Worm (Caenorhabditis elegans): ENCODE data around the gene top-2.
A peak's percentile ranks its signal among the peaks of the same experiment; 100 is the strongest.

top-2 gene

DNA sequence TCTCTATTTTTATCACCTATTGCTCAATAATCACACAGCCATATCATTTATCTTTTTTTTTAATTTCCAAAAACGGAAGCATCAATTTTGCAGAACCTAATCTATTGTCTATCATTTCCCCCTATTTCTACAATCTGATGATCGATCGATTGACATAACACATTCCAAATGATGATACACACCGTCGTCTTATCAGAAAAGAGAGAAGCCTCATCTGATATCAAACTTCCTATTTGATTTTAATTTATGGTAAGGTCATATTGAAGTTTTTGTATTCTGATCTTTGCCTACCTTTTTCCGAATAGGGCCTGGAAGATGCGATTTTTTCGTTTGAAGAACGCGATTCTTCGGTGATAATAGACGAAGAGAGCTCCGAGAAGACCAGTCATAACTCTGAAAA is 25.4 kb upstream of the top-2 start:
- TF ChIP-seq dao-5 (tag; optimal IDR thresholded peaks at IDR 0.05), result no peak
- no peak for TF ChIP-seq him-1 (tag; optimal IDR thresholded peaks at IDR 0.05)
- TF ChIP-seq W03F9.2 (tag; optimal IDR thresholded peaks at IDR 0.05), result no peak

ce11 chrII:11852191-11852901 is 22.6 kb upstream of the top-2 start:
- TF ChIP-seq dao-5 (tag; optimal IDR thresholded peaks at IDR 0.05), result no peak
- TF ChIP-seq W03F9.2 (tag; optimal IDR thresholded peaks at IDR 0.05), result no peak
- TF ChIP-seq him-1 (tag; optimal IDR thresholded peaks at IDR 0.05), result no peak

- TF ChIP-seq W03F9.2 (tag; optimal IDR thresholded peaks at IDR 0.05), result no peak
- no peak for TF ChIP-seq dao-5 (tag; optimal IDR thresholded peaks at IDR 0.05)
- no peak for TF ChIP-seq him-1 (tag; optimal IDR thresholded peaks at IDR 0.05)
Measured at ce11 chrII:11853108-11853507, 21.8 kb upstream of the top-2 start.

DNA sequence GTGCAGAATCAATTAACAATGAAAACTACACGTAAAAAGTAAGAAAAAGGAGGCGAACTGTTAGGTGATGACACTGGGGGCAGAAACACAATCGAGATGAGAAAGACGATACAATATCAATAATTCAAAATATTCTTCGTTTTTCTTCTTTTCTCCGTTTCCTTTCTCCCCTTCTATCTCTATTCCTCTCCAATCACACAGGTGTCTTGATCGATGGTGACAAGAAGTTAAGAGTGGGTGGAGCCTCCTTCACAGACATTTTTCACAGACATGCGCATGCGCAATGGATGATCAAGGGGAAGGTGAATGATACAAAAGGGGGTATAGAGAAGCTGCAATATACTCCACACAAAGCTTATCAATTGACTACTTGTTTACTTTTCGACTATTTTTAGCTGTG is 20.2 kb upstream of the top-2 start:
- no peak for TF ChIP-seq dao-5 (tag; optimal IDR thresholded peaks at IDR 0.05)
- TF ChIP-seq W03F9.2 (tag; optimal IDR thresholded peaks at IDR 0.05), result no peak
- TF ChIP-seq him-1 (tag; optimal IDR thresholded peaks at IDR 0.05), result no peak

DNA sequence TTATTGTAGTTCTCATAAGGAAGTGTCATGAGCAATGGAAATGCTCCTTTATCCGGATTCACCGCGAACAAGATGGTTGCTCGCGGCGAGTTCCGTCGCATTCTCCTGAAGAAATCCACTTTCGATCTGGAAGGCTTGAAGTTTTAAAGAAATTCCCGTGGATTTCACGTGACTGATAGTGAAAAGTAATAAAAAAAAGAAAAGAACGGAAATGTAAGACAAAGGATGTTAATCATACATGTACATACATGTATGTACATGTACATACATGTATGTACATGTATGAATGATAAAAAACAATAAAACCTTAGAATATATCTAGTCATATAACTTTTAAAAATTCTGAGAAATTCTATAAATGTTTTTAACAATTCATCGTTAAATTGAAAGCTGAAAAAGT is 18.6 kb upstream of the top-2 start, which contains the start of gene clh-1:
Gene clh-1, minus strand, starts transcription at position 101 of the 400 bp plus-strand sequence.
- TF ChIP-seq W03F9.2 (tag; optimal IDR thresholded peaks at IDR 0.05) (no peak), dao-5 (tag; optimal IDR thresholded peaks at IDR 0.05) (no peak), him-1 (tag; optimal IDR thresholded peaks at IDR 0.05) (no peak)

ce11 chrII:11859833-11860232 is 15.1 kb upstream of the top-2 start:
- TF ChIP-seq dao-5 (tag; optimal IDR thresholded peaks at IDR 0.05) (no peak), W03F9.2 (tag; optimal IDR thresholded peaks at IDR 0.05) (no peak), him-1 (tag; optimal IDR thresholded peaks at IDR 0.05) (no peak)

DNA sequence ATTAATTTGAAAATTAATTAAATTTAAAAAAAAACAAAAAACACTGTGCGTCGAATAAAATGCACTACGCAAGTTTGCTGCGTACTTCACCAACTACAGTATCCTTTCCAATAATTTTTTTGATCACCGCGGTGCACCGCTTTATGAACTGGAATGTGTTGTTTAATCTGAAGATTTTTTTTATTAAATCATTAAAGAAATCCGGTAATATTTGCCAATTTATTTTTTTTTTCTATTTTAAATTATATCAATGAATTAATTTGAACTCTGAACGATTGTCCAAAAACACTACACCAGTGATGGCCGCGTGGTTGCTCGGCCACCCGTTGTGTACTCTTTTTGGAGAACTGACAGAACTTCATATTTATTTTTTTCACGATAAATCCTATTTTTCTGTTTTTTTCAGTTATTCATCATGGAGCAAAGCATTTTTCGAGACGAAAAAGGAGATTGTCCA is 14.3 kb upstream of the top-2 start, which contains the start of gene K12D12.5:
Gene K12D12.5, plus strand, starts transcription at position 407 of the 457 bp plus-strand sequence.
- TF ChIP-seq him-1 (tag; optimal IDR thresholded peaks at IDR 0.05) (no peak), W03F9.2 (tag; optimal IDR thresholded peaks at IDR 0.05) (peak; percentile 25)

DNA sequence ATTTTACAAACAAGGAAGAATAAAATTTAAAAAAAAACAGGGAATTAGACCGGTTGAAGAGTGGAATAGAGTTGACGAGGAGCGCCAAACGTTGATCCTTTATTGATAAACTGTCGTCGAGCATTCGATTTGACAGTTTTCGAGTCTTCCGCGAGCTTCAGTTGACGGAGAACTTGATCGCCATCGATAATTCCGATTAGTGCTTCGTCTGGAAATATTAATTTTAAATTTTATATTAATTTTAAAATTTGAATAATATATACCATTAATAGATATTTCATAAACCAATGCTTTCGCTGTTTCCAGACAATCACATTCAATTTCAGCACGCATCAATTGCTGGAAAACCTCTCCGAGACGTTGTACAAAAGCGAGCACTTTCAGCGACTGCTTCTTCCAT is 9.3 kb upstream of the top-2 start, which contains the start of gene K12D12.4:
Gene K12D12.4, minus strand, starts transcription at position 101 of the 400 bp plus-strand sequence.
- TF ChIP-seq W03F9.2 (tag; optimal IDR thresholded peaks at IDR 0.05), result no peak
- TF ChIP-seq dao-5 (tag; optimal IDR thresholded peaks at IDR 0.05), result no peak
- no peak for TF ChIP-seq him-1 (tag; optimal IDR thresholded peaks at IDR 0.05)

ce11 chrII:11868234-11868633 is 6.7 kb upstream of the top-2 start, which contains the start of gene col-84:
TSS of gene col-84 (plus strand) at chrII:11868534.
- no peak for TF ChIP-seq him-1 (tag; optimal IDR thresholded peaks at IDR 0.05)
- TF ChIP-seq W03F9.2 (tag; optimal IDR thresholded peaks at IDR 0.05), result no peak
- no peak for TF ChIP-seq dao-5 (tag; optimal IDR thresholded peaks at IDR 0.05)

ce11 chrII:11868893-11869292 is 6.1 kb upstream of the top-2 start:
- TF ChIP-seq dao-5 (tag; optimal IDR thresholded peaks at IDR 0.05) (no peak), him-1 (tag; optimal IDR thresholded peaks at IDR 0.05) (no peak), W03F9.2 (tag; optimal IDR thresholded peaks at IDR 0.05) (no peak)

DNA sequence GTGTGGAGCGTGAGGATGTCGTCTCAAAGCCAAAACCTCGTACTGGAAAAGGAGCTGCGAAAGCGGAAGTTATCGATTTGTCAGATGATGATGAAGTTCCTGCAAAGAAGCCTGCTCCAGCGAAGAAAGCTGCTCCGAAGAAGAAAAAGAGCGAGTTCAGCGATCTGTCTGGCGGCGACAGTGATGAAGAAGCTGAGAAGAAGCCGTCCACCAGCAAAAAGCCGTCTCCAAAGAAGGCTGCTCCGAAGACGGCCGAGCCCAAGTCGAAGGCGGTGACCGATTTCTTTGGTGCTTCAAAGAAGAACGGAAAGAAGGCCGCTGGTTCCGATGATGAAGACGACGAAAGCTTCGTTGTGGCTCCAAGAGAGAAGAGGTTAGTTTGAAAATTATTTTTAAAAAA is 4.8 kb downstream of the top-2 start:
- no peak for TF ChIP-seq him-1 (tag; optimal IDR thresholded peaks at IDR 0.05)
- no peak for TF ChIP-seq dao-5 (tag; optimal IDR thresholded peaks at IDR 0.05)
- TF ChIP-seq W03F9.2 (tag; optimal IDR thresholded peaks at IDR 0.05), result no peak

DNA sequence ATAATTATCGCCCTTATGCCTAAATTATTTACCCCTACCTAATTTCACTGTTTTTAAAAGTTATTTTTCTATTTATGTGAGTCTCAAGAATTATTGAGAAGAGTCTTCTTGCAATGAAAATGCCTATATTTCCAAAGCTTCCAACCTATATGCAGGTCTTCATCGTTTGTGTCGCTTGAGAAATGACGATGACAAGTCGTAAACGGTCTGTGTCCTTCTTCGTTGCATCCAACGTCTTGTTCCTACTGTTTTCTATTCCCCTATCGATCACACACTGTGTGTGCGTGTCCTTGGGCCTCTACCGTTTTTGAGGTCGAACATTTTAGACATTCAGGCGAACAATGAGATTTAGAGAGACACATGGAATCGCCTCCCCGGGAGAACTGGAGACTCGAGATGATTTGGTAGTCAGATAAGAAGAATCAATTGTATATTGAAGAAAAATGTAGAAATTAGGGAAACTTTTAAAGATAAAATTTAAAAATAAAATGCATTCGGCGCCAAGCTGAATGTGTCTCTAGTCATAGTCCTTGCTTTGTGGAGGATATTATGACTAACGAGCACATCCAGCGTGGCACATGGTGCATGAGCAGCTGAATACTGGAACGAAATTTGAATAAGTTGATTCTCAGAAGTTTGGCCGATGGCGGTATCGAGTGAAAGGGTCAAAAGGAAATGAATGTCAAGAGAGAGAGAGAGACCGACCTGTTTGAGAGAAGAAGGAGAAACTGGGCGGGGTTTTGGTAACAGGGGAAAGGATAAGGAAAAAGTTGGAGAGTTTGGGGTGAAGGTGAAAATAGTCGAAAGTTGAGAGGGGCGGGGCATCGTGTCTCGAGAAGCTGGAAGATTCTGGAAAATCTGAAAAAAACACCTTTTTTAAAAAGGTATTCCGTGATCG is 5.8 kb downstream of the top-2 start:
- TF ChIP-seq W03F9.2 (tag; optimal IDR thresholded peaks at IDR 0.05) (no peak), him-1 (tag; optimal IDR thresholded peaks at IDR 0.05) (no peak), dao-5 (tag; optimal IDR thresholded peaks at IDR 0.05) (no peak)

DNA sequence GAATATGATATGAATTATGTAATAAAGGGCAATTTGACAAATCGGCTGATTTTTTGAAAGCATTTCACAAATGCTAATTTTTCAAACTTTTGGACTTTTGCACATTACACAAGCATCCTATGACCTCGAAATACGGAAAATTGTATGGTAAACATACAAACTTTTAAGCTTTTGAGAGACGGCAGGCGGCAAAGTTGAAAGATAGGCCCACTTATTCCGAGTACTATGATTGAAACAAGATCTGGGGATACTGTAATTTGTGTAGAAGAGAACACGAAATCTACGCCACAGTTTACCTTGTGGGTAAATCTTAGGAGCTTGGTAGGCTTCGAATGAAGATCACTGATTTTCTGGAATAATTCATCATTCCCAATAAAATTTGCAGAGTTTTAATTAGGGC is 8.7 kb downstream of the top-2 start, which contains the start of gene ZK930.6:
Gene ZK930.6, plus strand, starts transcription at position 301 of the 400 bp plus-strand sequence.
- no peak for TF ChIP-seq him-1 (tag; optimal IDR thresholded peaks at IDR 0.05)
- no peak for TF ChIP-seq W03F9.2 (tag; optimal IDR thresholded peaks at IDR 0.05)
- no peak for TF ChIP-seq dao-5 (tag; optimal IDR thresholded peaks at IDR 0.05)

ce11 chrII:11887724-11888123 is 12.8 kb downstream of the top-2 start:
- no peak for TF ChIP-seq him-1 (tag; optimal IDR thresholded peaks at IDR 0.05)
- no peak for TF ChIP-seq W03F9.2 (tag; optimal IDR thresholded peaks at IDR 0.05)
- TF ChIP-seq dao-5 (tag; optimal IDR thresholded peaks at IDR 0.05), result no peak
